Worm (Caenorhabditis elegans) whole organism, L4 larva: Measurements from ENCODE around the gene crn-5.

Source experiments
- aly-2 ChIP-seq: sonication (generic microtip); optimal IDR thresholded peaks from 2 replicates; lab custom pipeline; 2018; ENCODE audit warnings: missing biosample characterization, missing genetic modification characterization
- ceh-82 ChIP-seq: sonication (generic microtip); optimal IDR thresholded peaks from 2 replicates; lab custom pipeline; 2017; ENCODE audit warnings: missing biosample characterization, missing genetic modification characterization
- daf-8 ChIP-seq: fragments of 200-800 bp; sonication (Bioruptor generic); IDR thresholded peaks from 2 replicates; pipeline ENCODE4 v1.3.6; 2022; ENCODE audit warnings: missing genetic modification characterization, missing compliant biosample characterization
- dpl-1 ChIP-seq: fragments of 150-350 bp; optimal IDR thresholded peaks from 2 replicates; lab custom pipeline; 2014; ENCODE audit warnings: missing biosample characterization, missing genetic modification reagents, missing genetic modification characterization
- fkh-10 ChIP-seq: fragments of 150-350 bp; optimal IDR thresholded peaks from 2 replicates; lab custom pipeline; 2014; ENCODE audit warnings: missing biosample characterization, missing genetic modification reagents, missing genetic modification characterization
- hlh-30 ChIP-seq: sonication (generic microtip); optimal IDR thresholded peaks from 2 replicates; lab custom pipeline; 2017; ENCODE audit warnings: antibody characterized with exemption, mild to moderate bottlenecking, missing genetic modification characterization, missing compliant biosample characterization; ENCODE audit not compliant: insufficient read depth
- lsy-2 ChIP-seq, 2 experiments: fragments of 150-350 bp in 1 of 2; sonication (generic microtip) in 1 of 2; optimal IDR thresholded peaks; 2 replicates each; lab custom pipeline; 2014 to 2017; ENCODE audit warnings: missing biosample characterization in 2 of 2, missing genetic modification characterization in 2 of 2
- nhr-11 ChIP-seq: fragments of 150-350 bp; optimal IDR thresholded peaks from 2 replicates; lab custom pipeline; 2014; ENCODE audit warnings: missing biosample characterization, missing genetic modification characterization
- nhr-42 ChIP-seq: fragments of 200-800 bp; sonication (Bioruptor generic); IDR thresholded peaks from 2 replicates; pipeline ENCODE4 v1.3.6; 2022; ENCODE audit warnings: missing genetic modification characterization, missing compliant biosample characterization
- nhr-48 ChIP-seq: sonication (generic microtip); optimal IDR thresholded peaks from 2 replicates; lab custom pipeline; 2016; ENCODE audit warnings: mild to moderate bottlenecking, missing genetic modification characterization, missing compliant biosample characterization
- nhr-77 ChIP-seq: fragments of 150-350 bp; optimal IDR thresholded peaks from 2 replicates; lab custom pipeline; 2014; ENCODE audit warnings: missing biosample characterization, missing genetic modification characterization
- unc-62 ChIP-seq, 3 experiments: fragments of 150-350 bp in 1 of 3; sonication (generic microtip); optimal IDR thresholded peaks in 2 of 3; peaks in 1 of 3; 1 replicate in 1 of 3; 2 replicates in 2 of 3; lab custom pipeline; 2014 to 2017; ENCODE audit warnings: missing biosample characterization in 3 of 3, missing genetic modification characterization in 3 of 3, missing genetic modification reagents in 3 of 3, missing genotype in 1 of 3
- zip-11 ChIP-seq: fragments of 200-800 bp; sonication (Bioruptor generic); IDR thresholded peaks from 2 replicates; pipeline ENCODE4 v1.3.6; 2022; ENCODE audit warnings: missing genetic modification characterization, missing compliant biosample characterization
- ztf-11 ChIP-seq: fragments of 150-350 bp; optimal IDR thresholded peaks from 2 replicates; lab custom pipeline; 2014; ENCODE audit warnings: missing biosample characterization, missing genetic modification characterization

- TF ChIP-seq nhr-48 (no peak), zip-11 (GFP tag; lab: Robert Waterston, UW) (no peak), fkh-10 (no peak), unc-62 (GFP tag; optimal IDR thresholded peaks at IDR 0.05 in 1 of 2; lab: Kevin White, UChicago) (no peak), unc-62 (tag; optimal IDR thresholded peaks at IDR 0.05; lab: Kevin White, UChicago) (no peak), aly-2 (tag; lab: Kevin White, UChicago) (no peak), nhr-42 (GFP tag; lab: Robert Waterston, UW) (no peak), nhr-11 (tag; lab: Kevin White, UChicago) (no peak), hlh-30 (tag; lab: Kevin White, UChicago) (no peak), ceh-82 (tag; lab: Kevin White, UChicago) (no peak), nhr-77 (no peak), ztf-11 (no peak), lsy-2 (tag; optimal IDR thresholded peaks at IDR 0.05; lab: Kevin White, UChicago) (no peak), dpl-1 (GFP tag; lab: Kevin White, UChicago) (no peak), daf-8 (GFP tag; lab: Robert Waterston, UW) (no peak)
These were observed 18.4 kb upstream of the crn-5 start for ce11 chrII:10574177-10574576.
